Fruit fly (Drosophila melanogaster): ENCODE results near the gene grk.

The grk gene

dm6 chr2L:8381508-8382036 lies 51.8 kb downstream of the grk start, which contains the start of gene AlaRS (continued):
- TF ChIP-seq Trl (optimal IDR thresholded peaks at IDR 0.05), result no peak
- TF ChIP-seq Trl (GFP tag; optimal IDR thresholded peaks at IDR 0.05), result no peak
- peak; percentile 70 for TF ChIP-seq gem (tag; optimal IDR thresholded peaks at IDR 0.05)
- TF ChIP-seq row (GFP tag; IDR thresholded peaks at IDR 0.05), result peak; percentile 79
- TF ChIP-seq sna (GFP tag; IDR thresholded peaks at IDR 0.05; ENCODE audit: partially characterized antibody), result peak; percentile 75
- TF ChIP-seq CG15601 (tag; optimal IDR thresholded peaks at IDR 0.05), result peak; percentile 16
- TF ChIP-seq CG13296 (GFP tag; optimal IDR thresholded peaks at IDR 0.05), result peak; percentile 50
- peak; percentile 17 for TF ChIP-seq CG6683 (GFP tag; optimal IDR thresholded peaks at IDR 0.05)
- peak; percentile 50 for TF ChIP-seq corto (GFP tag; optimal IDR thresholded peaks at IDR 0.05)
- TF ChIP-seq CG10462 (GFP tag; optimal IDR thresholded peaks at IDR 0.05), result no peak
- peak; percentile 50 for TF ChIP-seq CG2678 (tag; optimal IDR thresholded peaks at IDR 0.05)
- TF ChIP-seq Dref (GFP tag; IDR thresholded peaks at IDR 0.05), result peak; percentile 68
- peak; percentile 42 for TF ChIP-seq CG11504 (tag; optimal IDR thresholded peaks at IDR 0.05)
- peak; percentile 25 for TF ChIP-seq ind (GFP tag; optimal IDR thresholded peaks at IDR 0.05)
- peak; percentile 67 for TF ChIP-seq CG12391 (tag; optimal IDR thresholded peaks at IDR 0.05)
- peak; percentile 13; the same call in 1 of the 3 replicates for TF ChIP-seq tgo (GFP tag; IDR thresholded peaks at IDR 0.05)
- 0 out of 2 replicates have a peak, but pooled peaks have one; percentile 7 for TF ChIP-seq Ptx1 (GFP tag; IDR thresholded peaks at IDR 0.05)
- peak; percentile 23; the same call in 1 of the 2 replicates for TF ChIP-seq CG17328 (GFP tag; IDR thresholded peaks at IDR 0.05)
- peak; percentile 13 for TF ChIP-seq CG3995 (GFP tag; optimal IDR thresholded peaks at IDR 0.05)
- TF ChIP-seq pum (GFP tag; optimal IDR thresholded peaks at IDR 0.05), result peak; percentile 26
- no peak for TF ChIP-seq Side (GFP tag; optimal IDR thresholded peaks at IDR 0.05)
- TF ChIP-seq D19A (tag; optimal IDR thresholded peaks at IDR 0.05), result peak; percentile 19
- TF ChIP-seq CG1603 (tag; optimal IDR thresholded peaks at IDR 0.05), result peak; percentile 28
- TF ChIP-seq CG12155 (GFP tag; optimal IDR thresholded peaks at IDR 0.05), result peak; percentile 57
- no peak for TF ChIP-seq dan (GFP tag; IDR thresholded peaks at IDR 0.05)
- TF ChIP-seq Ets97D (GFP tag; optimal IDR thresholded peaks at IDR 0.05), result peak; percentile 10
- TF ChIP-seq CG1832 (GFP tag; optimal IDR thresholded peaks at IDR 0.05), result no peak
- peak; percentile 37 for TF ChIP-seq CG17359 (tag; optimal IDR thresholded peaks at IDR 0.05)
- no peak for TF ChIP-seq H2.0 (GFP tag; IDR thresholded peaks at IDR 0.05)
- TF ChIP-seq CG10979 (tag; optimal IDR thresholded peaks at IDR 0.05), result peak; percentile 30
- TF ChIP-seq Drgx (GFP tag; IDR thresholded peaks at IDR 0.05), result no peak
- peak; percentile 26 for TF ChIP-seq Sox100B (GFP tag; optimal IDR thresholded peaks at IDR 0.05)
- TF ChIP-seq Dll (GFP tag; IDR thresholded peaks at IDR 0.05; ENCODE audit: partially characterized antibody), result peak; percentile 79
- TF ChIP-seq zen2 (GFP tag; IDR thresholded peaks at IDR 0.05; ENCODE audit: partially characterized antibody), result peak; percentile 59; the same call in 1 of the 3 replicates
- TF ChIP-seq CG9727 (GFP tag; optimal IDR thresholded peaks at IDR 0.05), result peak; percentile 8
- peak; percentile 50; the same call in 1 of the 3 replicates for TF ChIP-seq Opbp (GFP tag; IDR thresholded peaks at IDR 0.05; ENCODE audit: partially characterized antibody)
- peak; percentile 66 for TF ChIP-seq CG2120 (GFP tag; optimal IDR thresholded peaks at IDR 0.05)
- TF ChIP-seq Blimp-1 (GFP tag; optimal IDR thresholded peaks at IDR 0.05), result peak; percentile 54
- TF ChIP-seq CG12744 (GFP tag; optimal IDR thresholded peaks at IDR 0.05), result no peak
- peak; percentile 44; the same call in 1 of the 2 replicates for TF ChIP-seq vvl (GFP tag; IDR thresholded peaks at IDR 0.05)
- TF ChIP-seq fru (optimal IDR thresholded peaks at IDR 0.05), result no peak
- TF ChIP-seq CG3065 (GFP tag; optimal IDR thresholded peaks at IDR 0.05), result no peak
- TF ChIP-seq croc (GFP tag; conservative IDR thresholded peaks at IDR 0.05), result no peak
- TF ChIP-seq nerfin-2 (GFP tag; IDR thresholded peaks at IDR 0.05; ENCODE audit: partially characterized antibody), result peak; percentile 36; the same call in 1 of the 2 replicates
- TF ChIP-seq Doc3 (GFP tag; IDR thresholded peaks at IDR 0.05; ENCODE audit: partially characterized antibody), result peak; percentile 73
- TF ChIP-seq CG6254 (GFP tag; optimal IDR thresholded peaks at IDR 0.05), result peak; percentile 40
- peak; percentile 47 for TF ChIP-seq CG4617 (GFP tag; optimal IDR thresholded peaks at IDR 0.05; ENCODE audit: borderline replicate concordance)
- TF ChIP-seq Mad (GFP tag; optimal IDR thresholded peaks at IDR 0.05), result no peak
- TF ChIP-seq onecut (GFP tag; IDR thresholded peaks at IDR 0.05), result peak; percentile 10; the same call in 1 of the 2 replicates
- peak; percentile 12 for TF ChIP-seq CG18476 (GFP tag; optimal IDR thresholded peaks at IDR 0.05)

Data from whole organism, embryonic.